Worm (Caenorhabditis elegans) whole organism, L3 larva: ENCODE data around the gene M163.10.

ENCODE experiments used
- aly-2 ChIP-seq: fragments of 150-350 bp; optimal IDR thresholded peaks from 2 replicates; lab custom pipeline; 2014; ENCODE audit warnings: missing biosample characterization, missing genetic modification characterization
- ama-1 ChIP-seq: fragments of 150-350 bp; optimal IDR thresholded peaks from 2 replicates; lab custom pipeline; 2018
- ceh-82 ChIP-seq: fragments of 150-350 bp; optimal IDR thresholded peaks from 2 replicates; lab custom pipeline; 2014; ENCODE audit warnings: missing biosample characterization, missing genetic modification characterization
- nhr-12 ChIP-seq: fragments of 150-350 bp; optimal IDR thresholded peaks from 2 replicates; lab custom pipeline; 2014; ENCODE audit warnings: missing biosample characterization, missing genetic modification characterization
- nhr-76 ChIP-seq: fragments of 150-350 bp; sonication (generic microtip); optimal IDR thresholded peaks from 5 replicates; lab custom pipeline; 2014; ENCODE audit warnings: missing biosample characterization, missing genetic modification characterization
- pha-4 ChIP-seq: fragments of 150-350 bp; optimal IDR thresholded peaks from 2 replicates; lab custom pipeline; 2014; ENCODE audit warnings: missing biosample characterization, missing genetic modification reagents, missing genetic modification characterization
- pqm-1 ChIP-seq: fragments of 150-350 bp; optimal IDR thresholded peaks from 2 replicates; lab custom pipeline; 2017; ENCODE audit warnings: missing biosample characterization, missing genetic modification characterization, inconsistent platforms
- sea-2 ChIP-seq: fragments of 150-350 bp; sonication (generic microtip); optimal IDR thresholded peaks from 4 replicates; lab custom pipeline; 2014; ENCODE audit warnings: missing biosample characterization, missing genetic modification reagents, missing genetic modification characterization
- unc-62 ChIP-seq: fragments of 150-350 bp; sonication (generic microtip); optimal IDR thresholded peaks from 4 replicates; lab custom pipeline; 2014; ENCODE audit warnings: missing biosample characterization, missing genetic modification reagents, missing genetic modification characterization

- TF ChIP-seq nhr-12 (tag; lab: Kevin White, UChicago) (no peak), unc-62 (GFP tag; lab: Kevin White, UChicago) (no peak), pqm-1 (no peak), aly-2 (no peak), sea-2 (GFP tag; lab: Kevin White, UChicago) (no peak), ceh-82 (tag; lab: Kevin White, UChicago) (no peak), nhr-76 (tag; lab: Kevin White, UChicago) (no peak), pha-4 (tag; lab: Kevin White, UChicago) (no peak), ama-1 (lab: Kevin White, UChicago) (no peak)
Measured at ce11 chrX:14447910-14448309, 22.9 kb upstream of the M163.10 start, which contains the start of gene jmjd-3.2.
